Worm (Caenorhabditis elegans) whole organism, young adult: Measurements from ENCODE around the gene srx-19.

ENCODE experiments used
- B0336.3 ChIP-seq: fragments of 200-800 bp; sonication (Bioruptor generic); IDR thresholded peaks from 2 replicates; pipeline ENCODE4 v1.3.6; 2022; ENCODE audit warnings: missing genetic modification characterization, missing compliant biosample characterization
- D2030.7 ChIP-seq: fragments of 200-800 bp; sonication (Bioruptor generic); IDR thresholded peaks from 2 replicates; pipeline ENCODE4 v1.3.6; 2022; ENCODE audit warnings: missing genetic modification reagents, missing genetic modification characterization, missing compliant biosample characterization
- F10E7.11 ChIP-seq: sonication (generic microtip); optimal IDR thresholded peaks from 2 replicates; lab custom pipeline; 2017; ENCODE audit warnings: mild to moderate bottlenecking, missing genetic modification characterization, moderate library complexity, missing compliant biosample characterization
- F22D6.2 ChIP-seq: sonication (generic microtip); optimal IDR thresholded peaks from 2 replicates; lab custom pipeline; 2016; ENCODE audit warnings: mild to moderate bottlenecking, missing genetic modification characterization, missing compliant biosample characterization
- F33H1.4 ChIP-seq: fragments of 200-800 bp; sonication (Bioruptor generic); IDR thresholded peaks from 2 replicates; pipeline ENCODE4 v1.3.6; 2022; ENCODE audit warnings: missing genetic modification reagents, missing genetic modification characterization, missing compliant biosample characterization
- F49E8.2 ChIP-seq: sonication (generic microtip); optimal IDR thresholded peaks from 3 replicates; lab custom pipeline; 2017; ENCODE audit warnings: missing genetic modification characterization, mild to moderate bottlenecking, missing compliant biosample characterization, antibody characterized with exemption, moderate library complexity; ENCODE audit not compliant: insufficient read depth
- F52B5.7 ChIP-seq: sonication (generic microtip); optimal IDR thresholded peaks from 2 replicates; lab custom pipeline; 2016; ENCODE audit warnings: mild to moderate bottlenecking, missing genetic modification characterization, missing compliant biosample characterization
- F55B11.4 ChIP-seq: sonication (generic microtip); optimal IDR thresholded peaks from 2 replicates; lab custom pipeline; 2016; ENCODE audit warnings: missing compliant biosample characterization, missing genetic modification characterization, borderline replicate concordance; ENCODE audit not compliant: insufficient read depth
- F57A8.1 ChIP-seq: fragments of 200-800 bp; sonication (Bioruptor generic); optimal IDR thresholded peaks from 2 replicates; lab custom pipeline; 2018; ENCODE audit warnings: mild to moderate bottlenecking, missing genetic modification characterization, moderate library complexity, missing compliant biosample characterization
- K12H6.12 ChIP-seq: fragments of 200-800 bp; sonication (Bioruptor generic); optimal IDR thresholded peaks from 2 replicates; lab custom pipeline; 2018; ENCODE audit warnings: mild to moderate bottlenecking, missing genetic modification characterization, missing compliant biosample characterization
- T07F8.4 ChIP-seq: sonication (generic microtip); optimal IDR thresholded peaks from 2 replicates; lab custom pipeline; 2016; ENCODE audit warnings: mild to moderate bottlenecking, missing genetic modification characterization, moderate library complexity, missing compliant biosample characterization
- T26A5.8 ChIP-seq: sonication (generic microtip); optimal IDR thresholded peaks from 2 replicates; lab custom pipeline; 2016; ENCODE audit warnings: missing genetic modification characterization, missing compliant biosample characterization
- Y56A3A.18 ChIP-seq: fragments of 200-800 bp; sonication (Bioruptor generic); IDR thresholded peaks from 2 replicates; pipeline ENCODE4 v1.3.6; 2022; ENCODE audit warnings: missing genetic modification reagents, missing genetic modification characterization, missing compliant biosample characterization
- akir-1 ChIP-seq: fragments of 200-800 bp; sonication (Bioruptor generic); optimal IDR thresholded peaks from 2 replicates; lab custom pipeline; 2018; ENCODE audit warnings: mild to moderate bottlenecking, missing genetic modification characterization, moderate library complexity, missing compliant biosample characterization
- ama-1 ChIP-seq, 3 experiments: fragments of 150-350 bp in 1 of 3; sonication (generic microtip) in 2 of 3; optimal IDR thresholded peaks; 2 replicates each; lab custom pipeline; 2014 to 2018; ENCODE audit warnings: missing biosample characterization in 2 of 3, missing genetic modification characterization in 2 of 3, missing genetic modification reagents in 2 of 3
- attf-5 ChIP-seq: fragments of 200-800 bp; sonication (Bioruptor generic); optimal IDR thresholded peaks from 2 replicates; lab custom pipeline; 2018; ENCODE audit warnings: mild to moderate bottlenecking, missing genetic modification characterization, missing compliant biosample characterization
- attf-6 ChIP-seq: fragments of 200-800 bp; sonication (Bioruptor generic); IDR thresholded peaks from 2 replicates; pipeline ENCODE4 v1.3.6; 2022; ENCODE audit warnings: missing genetic modification reagents, missing genetic modification characterization, missing compliant biosample characterization
- bed-2 ChIP-seq: fragments of 200-800 bp; sonication (Bioruptor generic); IDR thresholded peaks from 2 replicates; pipeline ENCODE4 v1.3.6; 2022; ENCODE audit warnings: missing genetic modification reagents, missing genetic modification characterization, missing compliant biosample characterization
- ccch-3 ChIP-seq: fragments of 200-800 bp; sonication (Bioruptor generic); optimal IDR thresholded peaks from 2 replicates; lab custom pipeline; 2018; ENCODE audit warnings: mild to moderate bottlenecking, missing genetic modification characterization, missing compliant biosample characterization
- cebp-1 ChIP-seq, 2 experiments: fragments of 200-800 bp in 1 of 2; sonication (Bioruptor generic) in 1 of 2; sonication (generic microtip) in 1 of 2; IDR thresholded peaks in 1 of 2; optimal IDR thresholded peaks in 1 of 2; 2 replicates each; pipeline versions ENCODE4 v1.3.6 to Lab custom; 2017 to 2022; ENCODE audit warnings: missing compliant biosample characterization in 2 of 2, missing genetic modification characterization in 2 of 2, mild to moderate bottlenecking in 1 of 2, missing genetic modification reagents in 1 of 2, moderate library complexity in 1 of 2
- ceh-27 ChIP-seq: fragments of 200-800 bp; sonication (Bioruptor generic); optimal IDR thresholded peaks from 2 replicates; lab custom pipeline; 2018; ENCODE audit warnings: mild to moderate bottlenecking, missing genetic modification characterization, moderate library complexity, missing compliant biosample characterization
- ceh-40 ChIP-seq: fragments of 200-800 bp; sonication (Bioruptor generic); IDR thresholded peaks from 2 replicates; pipeline ENCODE4 v1.3.6; 2022; ENCODE audit warnings: missing genetic modification characterization, missing compliant biosample characterization
- ceh-91 ChIP-seq: fragments of 200-800 bp; sonication (Bioruptor generic); IDR thresholded peaks from 2 replicates; pipeline ENCODE4 v1.3.6; 2022; ENCODE audit warnings: missing genetic modification reagents, missing genetic modification characterization, missing compliant biosample characterization
- die-1 ChIP-seq: sonication (generic microtip); optimal IDR thresholded peaks from 2 replicates; lab custom pipeline; 2016; ENCODE audit warnings: missing genotype, mild to moderate bottlenecking, missing genetic modification characterization, missing compliant biosample characterization
- dpl-1 ChIP-seq: fragments of 150-350 bp; optimal IDR thresholded peaks from 2 replicates; lab custom pipeline; 2014; ENCODE audit warnings: missing biosample characterization, missing genetic modification reagents, missing genetic modification characterization
- gei-17 ChIP-seq: fragments of 200-800 bp; sonication (Bioruptor generic); optimal IDR thresholded peaks from 2 replicates; lab custom pipeline; 2018; ENCODE audit warnings: mild to moderate bottlenecking, missing genetic modification characterization, missing compliant biosample characterization
- hmg-20 ChIP-seq: fragments of 200-800 bp; sonication (Bioruptor generic); IDR thresholded peaks from 2 replicates; pipeline ENCODE4 v1.3.6; 2022; ENCODE audit warnings: missing genetic modification reagents, missing genetic modification characterization, missing compliant biosample characterization
- hrde-1 ChIP-seq: sonication (generic microtip); optimal IDR thresholded peaks from 2 replicates; lab custom pipeline; 2016; ENCODE audit warnings: missing genetic modification characterization, mild to moderate bottlenecking, missing compliant biosample characterization, moderate library complexity, missing genotype, missing genetic modification reagents, borderline replicate concordance
- lag-1 ChIP-seq: fragments of 200-800 bp; sonication (Bioruptor generic); IDR thresholded peaks from 2 replicates; pipeline ENCODE4 v1.3.6; 2022; ENCODE audit warnings: missing genetic modification reagents, missing genetic modification characterization, missing compliant biosample characterization
- let-607 ChIP-seq, 2 experiments: fragments of 200-800 bp in 1 of 2; sonication (Bioruptor generic) in 1 of 2; sonication (generic microtip) in 1 of 2; optimal IDR thresholded peaks; 2 replicates each; lab custom pipeline; 2016 to 2018; ENCODE audit warnings: mild to moderate bottlenecking in 2 of 2, missing compliant biosample characterization in 2 of 2, missing genetic modification characterization in 2 of 2, moderate library complexity in 2 of 2, missing genotype in 1 of 2
- madf-3 ChIP-seq: fragments of 200-800 bp; sonication (Bioruptor generic); IDR thresholded peaks from 2 replicates; pipeline ENCODE4 v1.3.6; 2022; ENCODE audit warnings: missing genetic modification reagents, missing genetic modification characterization, missing compliant biosample characterization
- madf-6 ChIP-seq: fragments of 200-800 bp; sonication (Bioruptor generic); IDR thresholded peaks from 2 replicates; pipeline ENCODE4 v1.3.6; 2022; ENCODE audit warnings: missing genetic modification reagents, missing genetic modification characterization, missing compliant biosample characterization
- madf-8 ChIP-seq: fragments of 200-800 bp; sonication (Bioruptor generic); conservative IDR thresholded peaks from 2 replicates; pipeline ENCODE4 v1.3.6; 2022; ENCODE audit warnings: missing genetic modification reagents, missing genetic modification characterization, missing compliant biosample characterization
- mcd-1 ChIP-seq: fragments of 200-800 bp; sonication (Bioruptor generic); IDR thresholded peaks from 2 replicates; pipeline ENCODE4 v1.3.6; 2022; ENCODE audit warnings: missing genetic modification reagents, missing genetic modification characterization, missing compliant biosample characterization
- mel-28 ChIP-seq: sonication (generic microtip); optimal IDR thresholded peaks from 2 replicates; lab custom pipeline; 2016; ENCODE audit warnings: borderline replicate concordance, mild to moderate bottlenecking, missing genetic modification characterization, missing compliant biosample characterization
- mes-4 ChIP-seq: sonication (generic microtip); optimal IDR thresholded peaks from 2 replicates; lab custom pipeline; 2016; ENCODE audit warnings: missing genotype, missing genetic modification characterization, missing compliant biosample characterization
- mxl-1 ChIP-seq: sonication (generic microtip); optimal IDR thresholded peaks from 2 replicates; lab custom pipeline; 2016; ENCODE audit warnings: missing genetic modification characterization, missing compliant biosample characterization
- nfyb-1 ChIP-seq: fragments of 200-800 bp; sonication (Bioruptor generic); IDR thresholded peaks from 2 replicates; pipeline ENCODE4 v1.3.6; 2022; ENCODE audit warnings: missing genetic modification reagents, missing genetic modification characterization, missing compliant biosample characterization
- nhr-80 ChIP-seq: sonication (generic microtip); optimal IDR thresholded peaks from 2 replicates; lab custom pipeline; 2016; ENCODE audit warnings: missing genetic modification characterization, missing compliant biosample characterization
- nhr-90 ChIP-seq: sonication (generic microtip); optimal IDR thresholded peaks from 2 replicates; lab custom pipeline; 2016; ENCODE audit warnings: missing genotype, mild to moderate bottlenecking, missing genetic modification characterization, missing compliant biosample characterization
- pbrm-1 ChIP-seq: fragments of 200-800 bp; sonication (Bioruptor generic); IDR thresholded peaks from 2 replicates; pipeline ENCODE4 v1.3.6; 2022; ENCODE audit warnings: missing genetic modification reagents, missing genetic modification characterization, missing compliant biosample characterization
- rcor-1 ChIP-seq: fragments of 200-800 bp; sonication (Bioruptor generic); IDR thresholded peaks from 2 replicates; pipeline ENCODE4 v1.3.6; 2022; ENCODE audit warnings: missing genetic modification reagents, missing genetic modification characterization, missing compliant biosample characterization
- snpc-4 ChIP-seq, 5 experiments: fragments of 150-350 bp in 1 of 5; sonication (generic microtip) in 4 of 5; optimal IDR thresholded peaks; 2 replicates each; lab custom pipeline; 2014 to 2018; ENCODE audit warnings: missing genetic modification characterization in 5 of 5, missing biosample characterization in 3 of 5, antibody characterized with exemption in 2 of 5, mild to moderate bottlenecking in 2 of 5, missing compliant biosample characterization in 2 of 5, missing genotype in 2 of 5, moderate library complexity in 2 of 5, missing genetic modification reagents in 1 of 5
- unc-62 ChIP-seq: fragments of 150-350 bp; optimal IDR thresholded peaks from 2 replicates; lab custom pipeline; 2014; ENCODE audit warnings: missing biosample characterization, missing genetic modification reagents, missing genetic modification characterization
- zfh-2 ChIP-seq: fragments of 200-800 bp; sonication (Bioruptor generic); conservative IDR thresholded peaks from 2 replicates; pipeline ENCODE4 v1.3.6; 2022; ENCODE audit warnings: missing genetic modification reagents, missing genetic modification characterization, missing compliant biosample characterization
- ztf-28 ChIP-seq: fragments of 200-800 bp; sonication (Bioruptor generic); IDR thresholded peaks from 2 replicates; pipeline ENCODE4 v1.3.6; 2022; ENCODE audit warnings: missing genetic modification reagents, missing genetic modification characterization, missing compliant biosample characterization
- ztf-6 ChIP-seq: fragments of 200-800 bp; sonication (Bioruptor generic); IDR thresholded peaks from 2 replicates; pipeline ENCODE4 v1.3.6; 2022; ENCODE audit warnings: missing genetic modification reagents, missing genetic modification characterization, missing compliant biosample characterization

Gene srx-19

DNA sequence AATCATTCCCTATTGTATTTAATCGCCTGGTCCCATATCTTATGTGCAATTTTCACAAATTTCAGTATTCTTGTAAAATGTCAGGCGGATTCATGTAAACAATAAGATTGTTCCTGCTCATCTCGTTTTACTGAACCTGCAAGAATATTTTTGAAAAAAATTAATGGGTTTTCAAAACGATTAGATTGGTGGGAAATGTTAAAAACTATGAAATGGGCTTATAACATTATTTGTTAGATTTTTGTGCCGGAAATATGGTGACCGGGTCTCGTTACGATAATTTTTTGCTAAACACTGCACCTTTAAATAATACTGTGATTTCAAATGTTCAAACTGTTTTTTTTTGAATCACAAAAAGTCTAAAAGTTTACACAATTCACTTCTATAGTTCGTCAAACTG is 32.4 kb downstream of the srx-19 start (continued):
- TF ChIP-seq nhr-80 (tag; lab: Kevin White, UChicago) (no peak), attf-5 (GFP tag; lab: Kevin White, UChicago) (no peak), ceh-91 (GFP tag; lab: Robert Waterston, UW) (no peak), D2030.7 (peak; percentile 46), ccch-3 (GFP tag; lab: Kevin White, UChicago) (no peak), F55B11.4 (no peak), F10E7.11 (no peak), let-607 (tag; optimal IDR thresholded peaks at IDR 0.05; lab: Kevin White, UChicago) (no peak), B0336.3 (GFP tag; lab: Robert Waterston, UW) (no peak), mel-28 (tag; lab: Kevin White, UChicago) (no peak), akir-1 (no peak), hrde-1 (tag; lab: Kevin White, UChicago) (peak; percentile 71), ztf-28 (no peak), gei-17 (no peak), F22D6.2 (tag; lab: Kevin White, UChicago) (no peak), F57A8.1 (GFP tag; lab: Kevin White, UChicago) (no peak), cebp-1 (GFP tag; IDR thresholded peaks at IDR 0.05; lab: Robert Waterston, UW) (no peak), cebp-1 (tag; optimal IDR thresholded peaks at IDR 0.05; lab: Kevin White, UChicago) (peak; percentile 20), lag-1 (no peak), F52B5.7 (tag; lab: Kevin White, UChicago) (no peak), zfh-2 (GFP tag; lab: Robert Waterston, UW) (no peak), nhr-90 (tag; lab: Kevin White, UChicago) (no peak), attf-6 (GFP tag; lab: Robert Waterston, UW) (peak; percentile 65), K12H6.12 (tag; lab: Kevin White, UChicago) (no peak), ceh-40 (no peak), nfyb-1 (GFP tag; lab: Robert Waterston, UW) (peak; percentile 66), T07F8.4 (tag; lab: Kevin White, UChicago) (no peak), T26A5.8 (tag; lab: Kevin White, UChicago) (no peak), Y56A3A.18 (GFP tag; lab: Robert Waterston, UW) (0 out of 2 replicates have a peak, but pooled peaks have one; percentile 38), madf-6 (peak; percentile 64; the same call in 1 of the 2 replicates), mcd-1 (GFP tag; lab: Robert Waterston, UW) (no peak), ztf-6 (GFP tag; lab: Robert Waterston, UW) (no peak), ceh-27 (GFP tag; lab: Kevin White, UChicago) (no peak), hmg-20 (GFP tag; lab: Robert Waterston, UW) (no peak), rcor-1 (peak; percentile 49), mxl-1 (tag; lab: Kevin White, UChicago) (no peak), F33H1.4 (GFP tag; lab: Robert Waterston, UW) (peak; percentile 41), madf-8 (GFP tag; lab: Robert Waterston, UW) (peak; percentile 47), dpl-1 (no peak), mes-4 (tag; lab: Kevin White, UChicago) (no peak), snpc-4 (GFP tag; optimal IDR thresholded peaks at IDR 0.05; lab: Kevin White, UChicago) (no peak), snpc-4 (tag; optimal IDR thresholded peaks at IDR 0.05; lab: Kevin White, UChicago) (peak in 1 of 4 experiments; percentile 59), madf-3 (GFP tag; lab: Robert Waterston, UW) (no peak), unc-62 (GFP tag; lab: Kevin White, UChicago) (no peak), F49E8.2 (tag; lab: Kevin White, UChicago) (peak; percentile 18), pbrm-1 (GFP tag; lab: Robert Waterston, UW) (0 out of 2 replicates have a peak, but pooled peaks have one; percentile 25), ama-1 (optimal IDR thresholded peaks at IDR 0.05; lab: Kevin White, UChicago) (no peak), ama-1 (GFP tag; optimal IDR thresholded peaks at IDR 0.05; lab: Kevin White, UChicago) (peak in 1 of 2 experiments; percentile 81), bed-2 (GFP tag; lab: Robert Waterston, UW) (no peak), die-1 (no peak)
